Fruit fly (Drosophila melanogaster) whole organism, wandering third instar larva: Measurements from ENCODE around the gene CG10311.

ENCODE experiments used
- CrebA ChIP-seq: fragments of 200-800 bp; sonication (Bioruptor generic); optimal IDR thresholded peaks from 2 replicates; lab custom pipeline; 2016; ENCODE audit warnings: missing biosample characterization, mild to moderate bottlenecking, missing genetic modification characterization, borderline replicate concordance
- Hr78 ChIP-seq: fragments of >200 bp; optimal IDR thresholded peaks from 2 replicates; lab custom pipeline; 2017; ENCODE audit warnings: missing biosample characterization, missing genetic modification characterization
- OdsH ChIP-seq: fragments of 200-800 bp; sonication (Bioruptor generic); optimal IDR thresholded peaks from 2 replicates; lab custom pipeline; 2016; ENCODE audit warnings: missing biosample characterization, mild to moderate bottlenecking, missing genetic modification characterization
- Vsx2 ChIP-seq: fragments of 200-300, 225-300 bp; sonication (Bioruptor generic); optimal IDR thresholded peaks from 2 replicates; lab custom pipeline; 2018; ENCODE audit warnings: missing biosample characterization, missing genetic modification characterization; ENCODE audit not compliant: partially characterized antibody
- fru ChIP-seq: fragments of 200-800 bp; sonication (Bioruptor generic); optimal IDR thresholded peaks from 3 replicates; lab custom pipeline; 2016; ENCODE audit warnings: missing biosample characterization, mild to moderate bottlenecking, missing genetic modification characterization

- TF ChIP-seq Hr78 (no peak), Vsx2 (GFP tag; lab: Kevin White, UChicago) (peak; percentile 27), OdsH (GFP tag; lab: Kevin White, UChicago) (no peak), CrebA (GFP tag; lab: Kevin White, UChicago) (peak; percentile 38), fru (GFP tag; lab: Kevin White, UChicago) (no peak)
Observed at dm6 chr3R:16359098-16359497, 2.3 kb upstream of the CG10311 start, which contains the start of gene CG17931.
